Worm (Caenorhabditis elegans) whole organism, L1 larva: Measurements from ENCODE around the gene K01A6.5.
A peak's percentile ranks its signal among the peaks of the same experiment; 100 is the strongest.

ENCODE experiments used
- Y116A8C.19 ChIP-seq: sonication (generic microtip); optimal IDR thresholded peaks from 2 replicates; lab custom pipeline; 2016; ENCODE audit warnings: missing compliant biosample characterization, missing genetic modification characterization, borderline replicate concordance
- aly-2 ChIP-seq: fragments of 150-350 bp; optimal IDR thresholded peaks from 2 replicates; lab custom pipeline; 2014; ENCODE audit warnings: missing biosample characterization, missing genetic modification characterization
- blmp-1 ChIP-seq: fragments of 150-350 bp; optimal IDR thresholded peaks from 2 replicates; lab custom pipeline; 2014; ENCODE audit warnings: missing biosample characterization, missing genetic modification characterization
- ceh-63 ChIP-seq: fragments of 200-800 bp; sonication (Bioruptor generic); optimal IDR thresholded peaks from 2 replicates; lab custom pipeline; 2018; ENCODE audit warnings: mild to moderate bottlenecking, missing genetic modification characterization, missing compliant biosample characterization
- ceh-8 ChIP-seq: fragments of 200-800 bp; sonication (Bioruptor generic); optimal IDR thresholded peaks from 2 replicates; lab custom pipeline; 2018; ENCODE audit warnings: mild to moderate bottlenecking, missing genetic modification characterization, moderate library complexity, missing compliant biosample characterization
- ceh-82 ChIP-seq, 3 experiments: fragments of 150-350 bp in 1 of 3; sonication (generic microtip) in 2 of 3; optimal IDR thresholded peaks; 2 replicates each; lab custom pipeline; 2014 to 2017; ENCODE audit warnings: missing biosample characterization in 3 of 3, missing genetic modification characterization in 3 of 3
- ceh-88 ChIP-seq: fragments of 200-800 bp; sonication (Bioruptor generic); IDR thresholded peaks from 2 replicates; pipeline ENCODE4 v1.3.6; 2022; ENCODE audit warnings: missing genetic modification characterization, missing compliant biosample characterization
- ces-1 ChIP-seq: fragments of 150-350 bp; optimal IDR thresholded peaks from 2 replicates; lab custom pipeline; 2014; ENCODE audit warnings: missing biosample characterization, missing genetic modification reagents, missing genetic modification characterization
- dsc-1 ChIP-seq: sonication (generic microtip); optimal IDR thresholded peaks from 2 replicates; lab custom pipeline; 2016; ENCODE audit warnings: mild to moderate bottlenecking, missing genetic modification characterization, missing compliant biosample characterization
- efl-1 ChIP-seq, 4 experiments: fragments of 150-350 bp; optimal IDR thresholded peaks in 3 of 4; peaks in 1 of 4; 1 replicate in 1 of 4; 2 replicates in 3 of 4; lab custom pipeline; 2014; ENCODE audit warnings: missing biosample characterization in 2 of 4, missing genetic modification characterization in 2 of 4, missing genetic modification reagents in 2 of 4
- efl-3 ChIP-seq: fragments of 200-800 bp; sonication (Bioruptor generic); optimal IDR thresholded peaks from 2 replicates; lab custom pipeline; 2018; ENCODE audit warnings: mild to moderate bottlenecking, missing genetic modification characterization, missing compliant biosample characterization
- egl-13 ChIP-seq: sonication (generic microtip); optimal IDR thresholded peaks from 2 replicates; lab custom pipeline; 2016; ENCODE audit warnings: missing genotype, missing genetic modification reagents, missing genetic modification characterization, missing compliant biosample characterization
- elt-2 ChIP-seq: sonication (generic microtip); optimal IDR thresholded peaks from 2 replicates; lab custom pipeline; 2016; ENCODE audit warnings: missing genetic modification characterization, mild to moderate bottlenecking, inconsistent platforms, missing compliant biosample characterization, missing genetic modification reagents
- elt-3 ChIP-seq, 6 experiments: fragments of 150-350 bp in 1 of 6; sonication (generic microtip); optimal IDR thresholded peaks; 2 replicates each; lab custom pipeline; 2017 to 2018; ENCODE audit warnings: missing biosample characterization in 6 of 6, missing genetic modification characterization in 6 of 6, inconsistent platforms in 1 of 6
- ets-5 ChIP-seq: fragments of 200-800 bp; sonication (Bioruptor generic); IDR thresholded peaks from 2 replicates; pipeline ENCODE4 v1.3.6; 2022; ENCODE audit warnings: missing genetic modification characterization, missing compliant biosample characterization
- fkh-10 ChIP-seq: sonication (generic microtip); optimal IDR thresholded peaks from 2 replicates; lab custom pipeline; 2017; ENCODE audit warnings: missing biosample characterization, missing genetic modification reagents, missing genetic modification characterization
- fos-1 ChIP-seq: fragments of 150-350 bp; optimal IDR thresholded peaks from 2 replicates; lab custom pipeline; 2014; ENCODE audit warnings: missing biosample characterization, missing genetic modification characterization
- lin-14 ChIP-seq: fragments of 200-800 bp; sonication (Bioruptor generic); optimal IDR thresholded peaks from 2 replicates; lab custom pipeline; 2018; ENCODE audit warnings: mild to moderate bottlenecking, missing genetic modification characterization, moderate library complexity, missing compliant biosample characterization
- lsy-2 ChIP-seq, 2 experiments: fragments of 150-350 bp; optimal IDR thresholded peaks; 2 replicates each; lab custom pipeline; 2014; ENCODE audit warnings: missing biosample characterization in 2 of 2, missing genetic modification characterization in 2 of 2
- mdl-1 ChIP-seq, 2 experiments: fragments of 150-350 bp; optimal IDR thresholded peaks; 2 replicates each; lab custom pipeline; 2014 to 2017; ENCODE audit warnings: missing biosample characterization in 2 of 2, missing genetic modification characterization in 2 of 2, inconsistent platforms in 1 of 2
- mef-2 ChIP-seq: fragments of 150-350 bp; optimal IDR thresholded peaks from 2 replicates; lab custom pipeline; 2014; ENCODE audit warnings: missing biosample characterization, missing genetic modification characterization
- mep-1 ChIP-seq: fragments of 150-350 bp; optimal IDR thresholded peaks from 2 replicates; lab custom pipeline; 2014; ENCODE audit warnings: missing biosample characterization, missing genetic modification characterization
- nhr-20 ChIP-seq: sonication (generic microtip); optimal IDR thresholded peaks from 2 replicates; lab custom pipeline; 2016; ENCODE audit warnings: mild to moderate bottlenecking, missing genetic modification characterization, missing compliant biosample characterization
- nhr-47 ChIP-seq: sonication (generic microtip); optimal IDR thresholded peaks from 2 replicates; lab custom pipeline; 2016; ENCODE audit warnings: mild to moderate bottlenecking, missing genetic modification characterization, moderate library complexity, missing compliant biosample characterization
- nhr-71 ChIP-seq: sonication (generic microtip); optimal IDR thresholded peaks from 2 replicates; lab custom pipeline; 2016; ENCODE audit warnings: mild to moderate bottlenecking, missing genetic modification characterization, moderate library complexity, missing compliant biosample characterization
- nhr-84 ChIP-seq: sonication (generic microtip); optimal IDR thresholded peaks from 2 replicates; lab custom pipeline; 2017; ENCODE audit warnings: missing biosample characterization, missing genetic modification characterization
- nhr-90 ChIP-seq: sonication (generic microtip); optimal IDR thresholded peaks from 2 replicates; lab custom pipeline; 2016; ENCODE audit warnings: mild to moderate bottlenecking, missing genetic modification characterization, missing compliant biosample characterization; ENCODE audit not compliant: poor library complexity
- pag-3 ChIP-seq: sonication (generic microtip); optimal IDR thresholded peaks from 2 replicates; lab custom pipeline; 2017; ENCODE audit warnings: missing genetic modification characterization, mild to moderate bottlenecking, missing compliant biosample characterization, antibody characterized with exemption, borderline replicate concordance; ENCODE audit not compliant: insufficient read depth
- rnt-1 ChIP-seq: sonication (generic microtip); optimal IDR thresholded peaks from 2 replicates; lab custom pipeline; 2016; ENCODE audit warnings: mild to moderate bottlenecking, missing genetic modification characterization, moderate library complexity, missing compliant biosample characterization
- skn-1 ChIP-seq: fragments of 150-350 bp; optimal IDR thresholded peaks from 2 replicates; lab custom pipeline; 2014; ENCODE audit warnings: missing biosample characterization, missing genetic modification characterization
- sptf-1 ChIP-seq: fragments of 150-350 bp; optimal IDR thresholded peaks from 2 replicates; lab custom pipeline; 2014; ENCODE audit warnings: missing biosample characterization, missing genetic modification characterization
- unc-130 ChIP-seq: fragments of 150-350 bp; optimal IDR thresholded peaks from 2 replicates; lab custom pipeline; 2017; ENCODE audit warnings: missing biosample characterization, missing genetic modification characterization, inconsistent platforms
- unc-30 ChIP-seq: sonication (generic microtip); optimal IDR thresholded peaks from 2 replicates; lab custom pipeline; 2017; ENCODE audit warnings: missing biosample characterization, missing genetic modification characterization
- unc-62 ChIP-seq: fragments of 150-350 bp; optimal IDR thresholded peaks from 2 replicates; lab custom pipeline; 2014; ENCODE audit warnings: missing biosample characterization, missing genetic modification reagents, missing genetic modification characterization
- vab-15 ChIP-seq: sonication (generic microtip); optimal IDR thresholded peaks from 2 replicates; lab custom pipeline; 2017; ENCODE audit warnings: missing genotype, mild to moderate bottlenecking, missing genetic modification characterization, missing compliant biosample characterization
- xbp-1 ChIP-seq: sonication (generic microtip); optimal IDR thresholded peaks from 2 replicates; lab custom pipeline; 2016; ENCODE audit warnings: missing genetic modification characterization, missing compliant biosample characterization
- ztf-4 ChIP-seq: fragments of 150-350 bp; optimal IDR thresholded peaks from 2 replicates; lab custom pipeline; 2014; ENCODE audit warnings: missing biosample characterization, missing genetic modification characterization

K01A6.5 gene

ce11 chrIV:11710331-11710730 is 32.2 kb upstream of the K01A6.5 start:
- TF ChIP-seq lin-14 (GFP tag; lab: Kevin White, UChicago): peak; percentile 88
- TF ChIP-seq unc-130 (tag; lab: Kevin White, UChicago): no peak
- no peak for TF ChIP-seq efl-3 (GFP tag; lab: Kevin White, UChicago)
- TF ChIP-seq elt-3 (tag; optimal IDR thresholded peaks at IDR 0.05; lab: Kevin White, UChicago): no peak
- no peak for TF ChIP-seq mdl-1 (tag; optimal IDR thresholded peaks at IDR 0.05; lab: Kevin White, UChicago)
- no peak for TF ChIP-seq ceh-88 (GFP tag; lab: Robert Waterston, UW)
- TF ChIP-seq lsy-2 (tag; optimal IDR thresholded peaks at IDR 0.05; lab: Kevin White, UChicago): peak in 1 of 2 experiments; percentile 42
- TF ChIP-seq skn-1 (tag; lab: Kevin White, UChicago): no peak
- no peak for TF ChIP-seq ces-1 (GFP tag; lab: Kevin White, UChicago)
- TF ChIP-seq egl-13 (tag; lab: Kevin White, UChicago): no peak
- TF ChIP-seq dsc-1: no peak
- no peak for TF ChIP-seq nhr-90 (tag; lab: Kevin White, UChicago)
- TF ChIP-seq efl-1 (optimal IDR thresholded peaks at IDR 0.05; lab: Kevin White, UChicago): no peak
- no peak for TF ChIP-seq efl-1 (GFP tag; optimal IDR thresholded peaks at IDR 0.05 in 1 of 2; lab: Kevin White, UChicago)
- no peak for TF ChIP-seq ceh-82 (tag; optimal IDR thresholded peaks at IDR 0.05; lab: Kevin White, UChicago)
- no peak for TF ChIP-seq sptf-1 (tag; lab: Kevin White, UChicago)
- TF ChIP-seq pag-3: peak; percentile 82
- TF ChIP-seq unc-62 (GFP tag; lab: Kevin White, UChicago): no peak
- TF ChIP-seq aly-2: no peak
- no peak for TF ChIP-seq blmp-1 (tag; lab: Kevin White, UChicago)
- TF ChIP-seq nhr-20 (tag; lab: Kevin White, UChicago): no peak
- no peak for TF ChIP-seq ztf-4 (tag; lab: Kevin White, UChicago)
- no peak for TF ChIP-seq vab-15
- no peak for TF ChIP-seq mef-2 (tag; lab: Kevin White, UChicago)
- no peak for TF ChIP-seq xbp-1
- TF ChIP-seq rnt-1 (tag; lab: Kevin White, UChicago): peak; percentile 56
- no peak for TF ChIP-seq unc-30 (tag; lab: Kevin White, UChicago)
- no peak for TF ChIP-seq Y116A8C.19

ce11 chrIV:11713289-11713688 is 29.2 kb upstream of the K01A6.5 start:
- TF ChIP-seq nhr-84 (tag; lab: Kevin White, UChicago) (no peak), dsc-1 (peak; percentile 60), egl-13 (tag; lab: Kevin White, UChicago) (no peak), fos-1 (tag; lab: Kevin White, UChicago) (no peak)

ce11 chrIV:11714739-11715138 is 27.8 kb upstream of the K01A6.5 start, which contains the start of gene magi-1:
TSS of gene magi-1 (plus strand) at chrIV:11715039.
- no peak for TF ChIP-seq elt-2
- TF ChIP-seq, all 84 proteins: peak for 0

- TF ChIP-seq unc-130 (tag; lab: Kevin White, UChicago): no peak
- TF ChIP-seq nhr-47 (tag; lab: Kevin White, UChicago): no peak
- TF ChIP-seq nhr-71 (tag; lab: Kevin White, UChicago): peak; percentile 5
- TF ChIP-seq ceh-8 (GFP tag; lab: Kevin White, UChicago): no peak
- peak; percentile 11 for TF ChIP-seq lin-14 (GFP tag; lab: Kevin White, UChicago)
- TF ChIP-seq rnt-1 (tag; lab: Kevin White, UChicago): peak; percentile 55
- TF ChIP-seq ets-5: no peak
- TF ChIP-seq fkh-10: no peak
- TF ChIP-seq skn-1 (tag; lab: Kevin White, UChicago): no peak
- no peak for TF ChIP-seq mep-1 (tag; lab: Kevin White, UChicago)
- no peak for TF ChIP-seq ceh-63 (GFP tag; lab: Kevin White, UChicago)
Measured at ce11 chrIV:11716414-11716813, 26.1 kb upstream of the K01A6.5 start.
